Worm (Caenorhabditis elegans): ENCODE results near the gene F53E2.2.

DNA sequence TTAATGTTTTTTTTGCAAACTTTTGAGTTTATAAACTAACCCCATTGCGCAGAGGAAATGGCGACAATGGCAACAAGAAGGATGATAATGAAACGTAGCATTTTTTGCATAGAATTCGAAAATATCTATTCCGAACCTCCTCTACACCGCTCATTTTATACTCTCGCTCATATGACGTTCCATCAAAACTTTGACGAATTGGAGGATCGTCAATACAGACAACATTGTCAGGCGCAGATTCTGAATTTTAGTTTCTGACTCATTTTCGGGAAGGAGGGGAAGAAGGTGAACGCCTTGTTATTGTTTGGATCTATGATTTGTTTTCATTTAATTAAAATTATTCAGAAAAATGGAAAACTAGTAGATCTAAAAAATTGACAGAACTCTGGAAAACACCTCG is 30.7 kb upstream of the F53E2.2 start, which contains the start of gene cnc-1:
- TF ChIP-seq scrt-1 (GFP tag; IDR thresholded peaks at IDR 0.05), result no peak
- TF ChIP-seq ceh-36 (tag; optimal IDR thresholded peaks at IDR 0.05), result no peak
- no peak for TF ChIP-seq ama-1 (optimal IDR thresholded peaks at IDR 0.05)
- no peak for TF ChIP-seq hmbx-1 (tag; optimal IDR thresholded peaks at IDR 0.05)
- TF ChIP-seq tra-4 (tag; optimal IDR thresholded peaks at IDR 0.05), result no peak
- no peak for TF ChIP-seq tbx-11 (GFP tag; IDR thresholded peaks at IDR 0.05)
- TF ChIP-seq ets-7 (tag; optimal IDR thresholded peaks at IDR 0.05), result no peak
- TF ChIP-seq F13C5.2 (tag; optimal IDR thresholded peaks at IDR 0.05), result no peak
- TF ChIP-seq sea-1 (GFP tag; conservative IDR thresholded peaks at IDR 0.05), result no peak
- no peak for TF ChIP-seq flt-1 (GFP tag; IDR thresholded peaks at IDR 0.05)
- TF ChIP-seq B0310.2 (tag; optimal IDR thresholded peaks at IDR 0.05), result no peak
- TF ChIP-seq ceh-13 (GFP tag; optimal IDR thresholded peaks at IDR 0.05), result no peak
- TF ChIP-seq hnd-1 (tag; optimal IDR thresholded peaks at IDR 0.05), result no peak
